Worm (Caenorhabditis elegans) whole organism, L2 larva: ENCODE measurements around the gene dpff-1.

Experiments used
- dmd-4 ChIP-seq: sonication (generic microtip); optimal IDR thresholded peaks from 2 replicates; lab custom pipeline; 2017; ENCODE audit warnings: missing biosample characterization, missing genetic modification characterization
- lsy-2 ChIP-seq, 2 experiments: fragments of 150-350 bp in 1 of 2; sonication (generic microtip) in 1 of 2; optimal IDR thresholded peaks; 2 replicates each; lab custom pipeline; 2014 to 2017; ENCODE audit warnings: missing biosample characterization in 2 of 2, missing genetic modification characterization in 2 of 2
- nhr-77 ChIP-seq: fragments of 150-350 bp; optimal IDR thresholded peaks from 2 replicates; lab custom pipeline; 2014; ENCODE audit warnings: missing biosample characterization, missing genetic modification characterization

- TF ChIP-seq dmd-4 (no peak), lsy-2 (tag; optimal IDR thresholded peaks at IDR 0.05; lab: Kevin White, UChicago) (no peak), nhr-77 (tag; lab: Kevin White, UChicago) (no peak)
Observed at ce11 chrIII:5953041-5953912, 47.1 kb upstream of the dpff-1 start.
